Worm (Caenorhabditis elegans) whole organism, L2 larva: ENCODE results near the gene Y17G7B.22.

ENCODE experiments used
- R02D3.7 ChIP-seq: fragments of 150-350 bp; optimal IDR thresholded peaks from 2 replicates; lab custom pipeline; 2014; ENCODE audit warnings: missing biosample characterization, missing genetic modification characterization
- ama-1 ChIP-seq: fragments of 150-350 bp; optimal IDR thresholded peaks from 2 replicates; lab custom pipeline; 2018; ENCODE audit warnings: inconsistent platforms
- elt-1 ChIP-seq: fragments of 150-350 bp; optimal IDR thresholded peaks from 2 replicates; lab custom pipeline; 2014; ENCODE audit warnings: missing biosample characterization, missing genetic modification characterization
- elt-3 ChIP-seq: sonication (generic microtip); optimal IDR thresholded peaks from 2 replicates; lab custom pipeline; 2017; ENCODE audit warnings: missing biosample characterization, missing genetic modification characterization
- mdl-1 ChIP-seq, 2 experiments: fragments of 150-350 bp in 1 of 2; sonication (generic microtip) in 1 of 2; optimal IDR thresholded peaks; 2 replicates each; lab custom pipeline; 2017; ENCODE audit warnings: missing biosample characterization in 2 of 2, missing genetic modification characterization in 2 of 2
- nhr-11 ChIP-seq: fragments of 150-350 bp; optimal IDR thresholded peaks from 2 replicates; lab custom pipeline; 2014; ENCODE audit warnings: missing biosample characterization, missing genetic modification characterization
- nhr-21 ChIP-seq: fragments of 150-350 bp; optimal IDR thresholded peaks from 2 replicates; lab custom pipeline; 2014; ENCODE audit warnings: missing biosample characterization, missing genetic modification characterization
- nhr-23 ChIP-seq: fragments of 150-350 bp; optimal IDR thresholded peaks from 2 replicates; lab custom pipeline; 2014; ENCODE audit warnings: missing biosample characterization, missing genetic modification reagents, missing genetic modification characterization
- nhr-237 ChIP-seq: fragments of 150-350 bp; optimal IDR thresholded peaks from 2 replicates; lab custom pipeline; 2014; ENCODE audit warnings: missing biosample characterization, missing genetic modification characterization
- nhr-77 ChIP-seq: fragments of 150-350 bp; optimal IDR thresholded peaks from 2 replicates; lab custom pipeline; 2014; ENCODE audit warnings: missing biosample characterization, missing genetic modification characterization
- sem-4 ChIP-seq: fragments of 150-350 bp; optimal IDR thresholded peaks from 2 replicates; lab custom pipeline; 2014; ENCODE audit warnings: missing biosample characterization, missing genetic modification reagents, missing genetic modification characterization
- snpc-4 ChIP-seq: fragments of 150-350 bp; optimal IDR thresholded peaks from 2 replicates; lab custom pipeline; 2014; ENCODE audit warnings: missing biosample characterization, missing genetic modification characterization
- unc-39 ChIP-seq: fragments of 150-350 bp; optimal IDR thresholded peaks from 2 replicates; lab custom pipeline; 2014; ENCODE audit warnings: missing biosample characterization, missing genetic modification characterization
- zag-1 ChIP-seq: fragments of 150-350 bp; optimal IDR thresholded peaks from 2 replicates; lab custom pipeline; 2014; ENCODE audit warnings: missing biosample characterization, missing genetic modification characterization

DNA sequence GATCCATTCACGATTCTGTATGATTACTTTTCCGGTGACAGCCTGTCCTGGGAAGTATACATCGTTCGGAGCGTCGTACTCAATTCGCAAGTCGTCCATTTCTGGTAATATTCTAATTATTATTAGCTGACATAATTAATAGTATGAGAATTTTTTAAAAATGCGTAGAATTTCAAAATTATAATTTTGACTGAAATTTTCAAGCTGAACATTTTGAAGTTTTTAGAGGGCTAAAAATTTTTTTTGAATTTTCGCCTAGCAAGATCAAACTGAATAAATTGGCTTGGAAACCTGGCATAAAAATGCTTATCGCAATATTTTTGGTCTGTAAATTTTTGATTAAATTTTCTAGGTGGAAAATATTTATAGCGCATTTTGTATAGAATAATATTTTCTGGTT, 5.3 kb upstream of the Y17G7B.22 start, which contains the start of gene arrd-7:
- no peak for TF ChIP-seq R02D3.7 (tag; lab: Kevin White, UChicago)
- TF ChIP-seq nhr-23: no peak
- no peak for TF ChIP-seq mdl-1 (tag; optimal IDR thresholded peaks at IDR 0.05; lab: Kevin White, UChicago)
- no peak for TF ChIP-seq ama-1
- no peak for TF ChIP-seq nhr-11 (tag; lab: Kevin White, UChicago)
- TF ChIP-seq unc-39: no peak
- no peak for TF ChIP-seq elt-1
- no peak for TF ChIP-seq zag-1 (tag; lab: Kevin White, UChicago)
- TF ChIP-seq nhr-237 (tag; lab: Kevin White, UChicago): no peak
- no peak for TF ChIP-seq snpc-4 (tag; lab: Kevin White, UChicago)
- TF ChIP-seq elt-3 (tag; lab: Kevin White, UChicago): no peak
- no peak for TF ChIP-seq sem-4 (tag; lab: Kevin White, UChicago)
- TF ChIP-seq nhr-77 (tag; lab: Kevin White, UChicago): no peak
- no peak for TF ChIP-seq nhr-21 (tag; lab: Kevin White, UChicago)
